Fruit fly (Drosophila melanogaster) whole organism, embryonic: ENCODE data around the gene CG14400.
A peak's percentile ranks its signal among the peaks of the same experiment; 100 is the strongest.

Experiments
- Ada2b ChIP-seq: fragments of 200-800 bp; sonication (Bioruptor generic); IDR thresholded peaks from 2 replicates; pipeline ENCODE4 v1.3.6; 2022; ENCODE audit warnings: missing biosample characterization, missing genetic modification characterization
- C15 ChIP-seq: fragments of 200-800 bp; sonication (Bioruptor generic); IDR thresholded peaks from 3 replicates; pipeline ENCODE4 v1.3.6; 2022; ENCODE audit warnings: missing biosample characterization, missing genetic modification characterization
- CG10209 ChIP-seq: fragments of 200-800 bp; sonication (Bioruptor generic); optimal IDR thresholded peaks from 3 replicates; lab custom pipeline; 2017; ENCODE audit warnings: missing biosample characterization, mild to moderate bottlenecking, missing genetic modification characterization, missing genetic modification reagents
- CG10462 ChIP-seq: fragments of 200-800 bp; sonication (Bioruptor generic); optimal IDR thresholded peaks from 2 replicates; lab custom pipeline; 2016; ENCODE audit warnings: missing biosample characterization, missing genetic modification characterization
- CG10959 ChIP-seq: fragments of 200-800 bp; sonication (Bioruptor generic); IDR thresholded peaks from 2 replicates; pipeline ENCODE4 v1.3.6; 2022; ENCODE audit warnings: missing biosample characterization, missing genetic modification characterization
- CG11398 ChIP-seq: fragments of 200-800 bp; sonication (Bioruptor generic); optimal IDR thresholded peaks from 2 replicates; lab custom pipeline; 2016; ENCODE audit warnings: missing biosample characterization, missing genetic modification characterization
- CG11560 ChIP-seq: fragments of 200-800 bp; sonication (Bioruptor generic); IDR thresholded peaks from 3 replicates; pipeline ENCODE4 v1.3.6; 2022; ENCODE audit warnings: missing biosample characterization, missing genetic modification characterization
- CG13296 ChIP-seq: fragments of 200-800 bp; sonication (Bioruptor generic); optimal IDR thresholded peaks from 3 replicates; lab custom pipeline; 2018; ENCODE audit warnings: missing biosample characterization, mild to moderate bottlenecking, missing genetic modification characterization
- CG13894 ChIP-seq: fragments of 200-800 bp; sonication (Bioruptor generic); optimal IDR thresholded peaks from 3 replicates; lab custom pipeline; 2018; ENCODE audit warnings: missing biosample characterization, mild to moderate bottlenecking, missing genetic modification characterization, moderate library complexity
- CG14050 ChIP-seq: fragments of 200-800 bp; sonication (Bioruptor generic); IDR thresholded peaks from 3 replicates; pipeline ENCODE4 v1.3.6; 2022; ENCODE audit warnings: missing biosample characterization, missing genetic modification characterization
- CG16863 ChIP-seq: fragments of 200-800 bp; sonication (Bioruptor generic); optimal IDR thresholded peaks from 3 replicates; lab custom pipeline; 2016; ENCODE audit warnings: missing biosample characterization, missing genetic modification characterization
- CG17359 ChIP-seq: fragments of 200-800 bp; sonication (Bioruptor generic); optimal IDR thresholded peaks from 3 replicates; lab custom pipeline; 2018; ENCODE audit warnings: missing biosample characterization, mild to moderate bottlenecking, missing genetic modification characterization, moderate library complexity
- CG17361 ChIP-seq: fragments of 200-800 bp; sonication (Bioruptor generic); IDR thresholded peaks from 3 replicates; pipeline ENCODE4 v1.3.6; 2022; ENCODE audit warnings: missing biosample characterization, missing genetic modification characterization
- CG18599 ChIP-seq: fragments of 200-800 bp; sonication (Bioruptor generic); optimal IDR thresholded peaks from 3 replicates; lab custom pipeline; 2017; ENCODE audit warnings: missing biosample characterization, missing genetic modification characterization, mild to moderate bottlenecking, moderate library complexity, missing genetic modification reagents
- CG18619 ChIP-seq: fragments of 200-800 bp; sonication (Bioruptor generic); optimal IDR thresholded peaks from 3 replicates; lab custom pipeline; 2017; ENCODE audit warnings: missing biosample characterization, mild to moderate bottlenecking, missing genetic modification characterization
- CG3847 ChIP-seq: fragments of 200-800 bp; sonication (Bioruptor generic); IDR thresholded peaks from 2 replicates; pipeline ENCODE4 v1.3.6; 2022; ENCODE audit warnings: missing biosample characterization, missing genetic modification characterization
- CG4360 ChIP-seq: fragments of 200-800 bp; sonication (Bioruptor generic); IDR thresholded peaks from 2 replicates; pipeline ENCODE4 v1.3.6; 2022; ENCODE audit warnings: missing biosample characterization, missing genetic modification characterization
- CG6272 ChIP-seq: fragments of 200-800 bp; sonication (Bioruptor generic); IDR thresholded peaks from 2 replicates; pipeline ENCODE4 v1.3.6; 2022; ENCODE audit warnings: missing biosample characterization, missing genetic modification characterization
- CG6689 ChIP-seq: fragments of 200-800 bp; sonication (Bioruptor generic); IDR thresholded peaks from 2 replicates; pipeline ENCODE4 v1.3.6; 2022; ENCODE audit warnings: missing biosample characterization, missing genetic modification characterization
- CG7556 ChIP-seq: fragments of 200-800 bp; sonication (Bioruptor generic); optimal IDR thresholded peaks from 2 replicates; lab custom pipeline; 2017; ENCODE audit warnings: missing biosample characterization, mild to moderate bottlenecking, missing genetic modification characterization
- CG7987 ChIP-seq: fragments of 200-800 bp; sonication (Bioruptor generic); optimal IDR thresholded peaks from 2 replicates; lab custom pipeline; 2018; ENCODE audit warnings: missing biosample characterization, mild to moderate bottlenecking, missing genetic modification characterization, moderate library complexity
- CG8281 ChIP-seq: fragments of 200-800 bp; sonication (Bioruptor generic); optimal IDR thresholded peaks from 2 replicates; lab custom pipeline; 2018; ENCODE audit warnings: missing biosample characterization, mild to moderate bottlenecking, missing genetic modification characterization, moderate library complexity
- CkIIα-i1 ChIP-seq: fragments of 200-800 bp; sonication (Bioruptor generic); IDR thresholded peaks from 2 replicates; pipeline ENCODE4 v1.3.6; 2022; ENCODE audit warnings: missing biosample characterization, missing genetic modification characterization
- Dip3 ChIP-seq: fragments of 200-800 bp; sonication (Bioruptor generic); optimal IDR thresholded peaks from 3 replicates; lab custom pipeline; 2016; ENCODE audit warnings: missing biosample characterization, missing genetic modification characterization
- GATAe ChIP-seq: fragments of 200-800 bp; sonication (Bioruptor generic); conservative IDR thresholded peaks from 2 replicates; pipeline ENCODE4 v1.3.6; 2022; ENCODE audit warnings: missing biosample characterization, missing genetic modification characterization
- HLH3B ChIP-seq: fragments of 200-800 bp; sonication (Bioruptor generic); IDR thresholded peaks from 2 replicates; pipeline ENCODE4 v1.3.6; 2022; ENCODE audit warnings: missing biosample characterization, missing genetic modification characterization
- Hmr ChIP-seq: fragments of 200-800 bp; sonication (Bioruptor generic); optimal IDR thresholded peaks from 3 replicates; lab custom pipeline; 2017; ENCODE audit warnings: mild to moderate bottlenecking, missing biosample characterization, missing genetic modification reagents, missing genetic modification characterization
- Mad ChIP-seq: fragments of 200-800 bp; sonication (Bioruptor generic); optimal IDR thresholded peaks from 2 replicates; lab custom pipeline; 2016; ENCODE audit warnings: missing biosample characterization, missing genetic modification characterization
- Med ChIP-seq: fragments of 200-800 bp; sonication (Bioruptor generic); peaks from one replicate; lab custom pipeline; 2016; ENCODE audit warnings: missing biosample characterization, missing genetic modification characterization, mild to moderate bottlenecking, inconsistent platforms, moderate library complexity
- Nf-YA ChIP-seq: fragments of 200-800 bp; sonication (Bioruptor generic); IDR thresholded peaks from 2 replicates; pipeline ENCODE4 v1.3.6; 2022; ENCODE audit warnings: missing biosample characterization, missing genetic modification characterization
- Ravus ChIP-seq: fragments of 200-800 bp; sonication (Bioruptor generic); IDR thresholded peaks from 2 replicates; pipeline ENCODE4 v1.3.6; 2022; ENCODE audit warnings: missing biosample characterization, missing genetic modification characterization
- Six4 ChIP-seq: fragments of 200-800 bp; sonication (Bioruptor generic); optimal IDR thresholded peaks from 2 replicates; lab custom pipeline; 2016; ENCODE audit warnings: missing biosample characterization, missing genetic modification characterization
- Sry-β ChIP-seq: fragments of 200-800 bp; sonication (Bioruptor generic); optimal IDR thresholded peaks from 2 replicates; lab custom pipeline; 2018; ENCODE audit warnings: missing biosample characterization, mild to moderate bottlenecking, missing genetic modification characterization, moderate library complexity
- Sry-δ ChIP-seq: fragments of 200-800 bp; sonication (Bioruptor generic); optimal IDR thresholded peaks from 2 replicates; lab custom pipeline; 2016; ENCODE audit warnings: missing biosample characterization, missing genetic modification characterization
- Xrp1 ChIP-seq: fragments of 200-800 bp; sonication (Bioruptor generic); IDR thresholded peaks from 2 replicates; pipeline ENCODE4 v1.3.6; 2022; ENCODE audit warnings: missing biosample characterization, missing genetic modification characterization
- aop ChIP-seq: fragments of 200-800 bp; sonication (Bioruptor generic); IDR thresholded peaks from 2 replicates; pipeline ENCODE4 v1.3.6; 2022; ENCODE audit warnings: missing biosample characterization, missing genetic modification characterization
- dan ChIP-seq: fragments of 200-800 bp; sonication (Bioruptor generic); IDR thresholded peaks from 2 replicates; pipeline ENCODE4 v1.3.6; 2022; ENCODE audit warnings: missing biosample characterization, missing genetic modification characterization
- esg ChIP-seq: fragments of 200-800 bp; sonication (Bioruptor generic); conservative IDR thresholded peaks from 2 replicates; pipeline ENCODE4 v1.3.6; 2022; ENCODE audit warnings: missing biosample characterization, missing genetic modification characterization
- fd3F ChIP-seq: fragments of 200-800 bp; sonication (Bioruptor generic); optimal IDR thresholded peaks from 2 replicates; lab custom pipeline; 2018; ENCODE audit warnings: missing biosample characterization, mild to moderate bottlenecking, missing genetic modification characterization, moderate library complexity
- fru ChIP-seq: fragments of >200 bp; optimal IDR thresholded peaks from 2 replicates; lab custom pipeline; 2017
- ind ChIP-seq: fragments of 200-800 bp; sonication (Bioruptor generic); optimal IDR thresholded peaks from 3 replicates; lab custom pipeline; 2016; ENCODE audit warnings: missing biosample characterization, missing genetic modification characterization
- inv ChIP-seq: fragments of 200-800 bp; sonication (Bioruptor generic); IDR thresholded peaks from 2 replicates; pipeline ENCODE4 v1.3.6; 2022; ENCODE audit warnings: missing biosample characterization, missing genetic modification characterization; ENCODE audit not compliant: partially characterized antibody
- nom ChIP-seq: fragments of 200-800 bp; sonication (Bioruptor generic); optimal IDR thresholded peaks from 2 replicates; lab custom pipeline; 2017; ENCODE audit warnings: missing biosample characterization, missing genetic modification characterization, mild to moderate bottlenecking, moderate library complexity, missing genetic modification reagents
- otp ChIP-seq: fragments of 200-800 bp; sonication (Bioruptor generic); IDR thresholded peaks from 3 replicates; pipeline ENCODE4, ENCODE4 v1.3.6; 2022; ENCODE audit warnings: missing biosample characterization, missing genetic modification characterization
- pho ChIP-seq: fragments of 200-800 bp; sonication (Bioruptor generic); optimal IDR thresholded peaks from 2 replicates; lab custom pipeline; 2016; ENCODE audit warnings: missing biosample characterization, missing genetic modification characterization
- rib ChIP-seq: fragments of 200-800 bp; sonication (Bioruptor generic); IDR thresholded peaks from 2 replicates; pipeline ENCODE4 v1.3.6; 2022; ENCODE audit warnings: missing biosample characterization, missing genetic modification characterization
- ro ChIP-seq: fragments of 200-800 bp; sonication (Bioruptor generic); IDR thresholded peaks from 2 replicates; pipeline ENCODE4 v1.3.6; 2022; ENCODE audit warnings: missing biosample characterization, missing genetic modification characterization
- schlank ChIP-seq: fragments of 200-800 bp; sonication (Bioruptor generic); optimal IDR thresholded peaks from 2 replicates; lab custom pipeline; 2018; ENCODE audit warnings: missing biosample characterization, mild to moderate bottlenecking, missing genetic modification characterization
- slbo ChIP-seq: fragments of 200-800 bp; sonication (Bioruptor generic); IDR thresholded peaks from 2 replicates; pipeline ENCODE4 v1.3.6; 2022; ENCODE audit warnings: missing biosample characterization, missing genetic modification characterization
- zfh1 ChIP-seq: fragments of 200-800 bp; sonication (Bioruptor generic); IDR thresholded peaks from 3 replicates; pipeline ENCODE4 v1.3.6; 2022; ENCODE audit warnings: missing biosample characterization, missing genetic modification characterization

Gene CG14400

dm6 chr2L:20881353-20882079, 23.8 kb upstream of the CG14400 start (continued):
- TF ChIP-seq Sry-δ (GFP tag; lab: Kevin White, UChicago) (peak; percentile 20), Sry-β (GFP tag; lab: Kevin White, UChicago) (no peak), aop (GFP tag; lab: Robert Waterston, UW) (no peak), Nf-YA (0 out of 2 replicates have a peak, but pooled peaks have one; percentile 25), CG14050 (peak; percentile 21; the same call in 1 of the 3 replicates), CG18599 (GFP tag; lab: Kevin White, UChicago) (peak; percentile 84), CG18619 (peak; percentile 40), fru (lab: Kevin White, UChicago) (no peak), CG4360 (GFP tag; lab: Robert Waterston, UW) (no peak), CG17359 (tag; lab: Kevin White, UChicago) (peak; percentile 26), CG13894 (tag; lab: Kevin White, UChicago) (peak; percentile 59), rib (GFP tag; lab: Robert Waterston, UW) (peak; percentile 74), CG3847 (GFP tag; lab: Robert Waterston, UW) (peak; percentile 61), CG10209 (peak; percentile 44), CG16863 (GFP tag; lab: Kevin White, UChicago) (peak; percentile 17), dan (no peak), ind (peak; percentile 63), CG10959 (GFP tag; lab: Robert Waterston, UW) (no peak), inv (GFP tag; lab: Robert Waterston, UW) (no peak), Ravus (GFP tag; lab: Robert Waterston, UW) (peak; percentile 35), Six4 (GFP tag; lab: Kevin White, UChicago) (peak; percentile 4), Mad (no peak), GATAe (GFP tag; lab: Robert Waterston, UW) (no peak), CG6272 (no peak), HLH3B (GFP tag; lab: Robert Waterston, UW) (0 out of 2 replicates have a peak, but pooled peaks have one; percentile 53), CG11560 (tag; lab: Robert Waterston, UW) (peak; percentile 62; the same call in 1 of the 3 replicates), CG13296 (GFP tag; lab: Kevin White, UChicago) (peak; percentile 35), Dip3 (GFP tag; lab: Kevin White, UChicago) (peak; percentile 54), Xrp1 (GFP tag; lab: Robert Waterston, UW) (peak; percentile 37; the same call in 1 of the 2 replicates), C15 (GFP tag; lab: Robert Waterston, UW) (0 out of 3 replicates have a peak, but pooled peaks have one; percentile 67), CG7556 (peak; percentile 60), fd3F (GFP tag; lab: Kevin White, UChicago) (peak; percentile 26), zfh1 (GFP tag; lab: Robert Waterston, UW) (peak; percentile 52; the same call in 1 of the 3 replicates), slbo (peak; percentile 91), CG17361 (peak; percentile 46; the same call in 2 of the 3 replicates), CG11398 (GFP tag; lab: Kevin White, UChicago) (no peak), CG6689 (GFP tag; lab: Robert Waterston, UW) (no peak; the same call in 1 of the 2 replicates), otp (GFP tag; lab: Robert Waterston, UW) (peak; percentile 48; the same call in 1 of the 3 replicates), CkIIα-i1 (GFP tag; lab: Robert Waterston, UW) (no peak), schlank (tag; lab: Kevin White, UChicago) (peak; percentile 60), CG7987 (GFP tag; lab: Kevin White, UChicago) (no peak), Ada2b (GFP tag; lab: Robert Waterston, UW) (peak; percentile 31; the same call in 1 of the 2 replicates), Hmr (GFP tag; lab: Kevin White, UChicago) (peak; percentile 73), esg (GFP tag; lab: Robert Waterston, UW) (peak; percentile 52), CG8281 (tag; lab: Kevin White, UChicago) (no peak), pho (GFP tag; lab: Kevin White, UChicago) (peak; percentile 70), nom (GFP tag; lab: Kevin White, UChicago) (peak; percentile 18), Med (GFP tag; lab: Kevin White, UChicago) (peak; percentile 94), ro (GFP tag; lab: Robert Waterston, UW) (0 out of 2 replicates have a peak, but pooled peaks have one; percentile 12), CG10462 (GFP tag; lab: Kevin White, UChicago) (no peak)
